Worm (Caenorhabditis elegans) whole organism, L3 larva: ENCODE measurements around the gene pig-1.

Experiments used
- ceh-9 ChIP-seq: sonication (generic microtip); optimal IDR thresholded peaks from 2 replicates; lab custom pipeline; 2018; ENCODE audit warnings: missing biosample characterization, missing genetic modification characterization
- elt-1 ChIP-seq: fragments of 150-350 bp; optimal IDR thresholded peaks from 2 replicates; lab custom pipeline; 2014; ENCODE audit warnings: missing biosample characterization, missing genetic modification characterization
- fkh-2 ChIP-seq: fragments of 150-350 bp; optimal IDR thresholded peaks from 2 replicates; lab custom pipeline; 2014; ENCODE audit warnings: missing biosample characterization, missing genetic modification reagents, missing genetic modification characterization
- hmg-11 ChIP-seq: sonication (generic microtip); optimal IDR thresholded peaks from 2 replicates; lab custom pipeline; 2016; ENCODE audit warnings: missing genetic modification characterization, missing compliant biosample characterization
- mdl-1 ChIP-seq: fragments of 150-350 bp; optimal IDR thresholded peaks from 2 replicates; lab custom pipeline; 2014; ENCODE audit warnings: missing biosample characterization, missing genetic modification characterization
- nhr-11 ChIP-seq: fragments of 150-350 bp; optimal IDR thresholded peaks from 2 replicates; lab custom pipeline; 2014; ENCODE audit warnings: missing biosample characterization, missing genetic modification characterization
- nhr-12 ChIP-seq: fragments of 150-350 bp; optimal IDR thresholded peaks from 2 replicates; lab custom pipeline; 2014; ENCODE audit warnings: missing biosample characterization, missing genetic modification characterization
- nhr-237 ChIP-seq: fragments of 150-350 bp; optimal IDR thresholded peaks from 2 replicates; lab custom pipeline; 2014; ENCODE audit warnings: missing biosample characterization, missing genetic modification characterization
- nhr-25 ChIP-seq: sonication (generic microtip); optimal IDR thresholded peaks from 2 replicates; lab custom pipeline; 2017; ENCODE audit warnings: missing biosample characterization, missing genetic modification characterization
- sea-2 ChIP-seq: fragments of 150-350 bp; sonication (generic microtip); optimal IDR thresholded peaks from 4 replicates; lab custom pipeline; 2014; ENCODE audit warnings: missing biosample characterization, missing genetic modification reagents, missing genetic modification characterization
- snpc-4 ChIP-seq: fragments of 150-350 bp; optimal IDR thresholded peaks from 2 replicates; lab custom pipeline; 2014; ENCODE audit warnings: missing biosample characterization, missing genetic modification characterization
- ztf-11 ChIP-seq: fragments of 150-350 bp; optimal IDR thresholded peaks from 2 replicates; lab custom pipeline; 2014; ENCODE audit warnings: missing biosample characterization, missing genetic modification characterization

ce11 chrIV:484004-484403, 35.3 kb downstream of the pig-1 start:
- TF ChIP-seq elt-1 (tag; lab: Kevin White, UChicago) = no peak
- TF ChIP-seq mdl-1 = no peak
- TF ChIP-seq fkh-2 (tag; lab: Kevin White, UChicago) = no peak
- no peak for TF ChIP-seq sea-2
- no peak for TF ChIP-seq ceh-9 (tag; lab: Kevin White, UChicago)
- TF ChIP-seq nhr-25 (tag; lab: Kevin White, UChicago) = no peak
- TF ChIP-seq ztf-11 (tag; lab: Kevin White, UChicago) = no peak
- no peak for TF ChIP-seq hmg-11
- no peak for TF ChIP-seq nhr-12 (tag; lab: Kevin White, UChicago)
- TF ChIP-seq snpc-4 (tag; lab: Kevin White, UChicago) = no peak
- TF ChIP-seq nhr-11 (tag; lab: Kevin White, UChicago) = no peak
- no peak for TF ChIP-seq nhr-237 (tag; lab: Kevin White, UChicago)
